Fruit fly (Drosophila melanogaster) whole organism, prepupa: ENCODE measurements around the gene PGRP-LD.

Source experiments
- Blimp-1 ChIP-seq: fragments of 200-800 bp; sonication (Bioruptor generic); optimal IDR thresholded peaks from 3 replicates; lab custom pipeline; 2017; ENCODE audit warnings: missing biosample characterization, missing genetic modification characterization, mild to moderate bottlenecking, moderate library complexity, missing genetic modification reagents
- CG10669 ChIP-seq: fragments of 200-800 bp; sonication (Bioruptor generic); optimal IDR thresholded peaks from 3 replicates; lab custom pipeline; 2018; ENCODE audit warnings: missing biosample characterization, mild to moderate bottlenecking, missing genetic modification characterization, moderate library complexity
- CG15336 ChIP-seq: fragments of 200-800 bp; sonication (Bioruptor generic); IDR thresholded peaks from 2 replicates; pipeline ENCODE4 v1.3.6; 2022; ENCODE audit warnings: missing biosample characterization, missing genetic modification characterization
- CG16779 ChIP-seq: fragments of 200-800 bp; sonication (Bioruptor generic); optimal IDR thresholded peaks from 3 replicates; lab custom pipeline; 2017; ENCODE audit warnings: missing biosample characterization, mild to moderate bottlenecking, missing genetic modification characterization
- CG3032 ChIP-seq: fragments of 200-800 bp; optimal IDR thresholded peaks from 2 replicates; lab custom pipeline; 2019; ENCODE audit warnings: missing biosample characterization, mild to moderate bottlenecking, missing genetic modification characterization, moderate library complexity
- CG32006 ChIP-seq: fragments of 200-800 bp; sonication (Bioruptor generic); optimal IDR thresholded peaks from 3 replicates; lab custom pipeline; 2017; ENCODE audit warnings: missing biosample characterization, mild to moderate bottlenecking, missing genetic modification characterization
- CG4318 ChIP-seq: fragments of 200-800 bp; sonication (Bioruptor generic); optimal IDR thresholded peaks from 3 replicates; lab custom pipeline; 2017; ENCODE audit warnings: missing biosample characterization, mild to moderate bottlenecking, missing genetic modification characterization
- CG6163 ChIP-seq: fragments of 200-800 bp; sonication (Bioruptor generic); IDR thresholded peaks from 3 replicates; pipeline ENCODE4 v1.3.6; 2022; ENCODE audit warnings: missing biosample characterization, missing genetic modification characterization
- CG6276 ChIP-seq: fragments of 200-800 bp; sonication (Bioruptor generic); optimal IDR thresholded peaks from 2 replicates; lab custom pipeline; 2017; ENCODE audit warnings: missing biosample characterization, mild to moderate bottlenecking, missing genetic modification characterization
- CG6808 ChIP-seq: fragments of 200-800 bp; sonication (Bioruptor generic); optimal IDR thresholded peaks from 3 replicates; lab custom pipeline; 2017; ENCODE audit warnings: missing biosample characterization, missing genetic modification characterization, mild to moderate bottlenecking, moderate library complexity, missing genetic modification reagents
- CG6854 ChIP-seq: fragments of 200-800 bp; sonication (Bioruptor generic); optimal IDR thresholded peaks from 2 replicates; lab custom pipeline; 2017; ENCODE audit warnings: missing biosample characterization, mild to moderate bottlenecking, missing genetic modification characterization
- CG7368 ChIP-seq: fragments of 200-800 bp; sonication (Bioruptor generic); optimal IDR thresholded peaks from 3 replicates; lab custom pipeline; 2016; ENCODE audit warnings: missing biosample characterization, missing genetic modification characterization
- CG8119 ChIP-seq: fragments of 200-800 bp; sonication (Bioruptor generic); IDR thresholded peaks from 3 replicates; pipeline ENCODE4 v1.3.6; 2022; ENCODE audit warnings: missing biosample characterization, missing genetic modification characterization
- CG8319 ChIP-seq: fragments of 200-800 bp; sonication (Bioruptor generic); optimal IDR thresholded peaks from 3 replicates; lab custom pipeline; 2016; ENCODE audit warnings: missing biosample characterization, missing genetic modification characterization
- CG8632 ChIP-seq: fragments of 200-800 bp; sonication (Bioruptor generic); optimal IDR thresholded peaks from 3 replicates; lab custom pipeline; 2016; ENCODE audit warnings: missing biosample characterization, missing genetic modification characterization
- CG9139 ChIP-seq: fragments of 200-800 bp; sonication (Bioruptor generic); optimal IDR thresholded peaks from 3 replicates; lab custom pipeline; 2017; ENCODE audit warnings: missing biosample characterization, mild to moderate bottlenecking, missing genetic modification characterization
- Eip75B ChIP-seq: fragments of 200-800 bp; sonication (Bioruptor generic); optimal IDR thresholded peaks from 3 replicates; lab custom pipeline; 2016; ENCODE audit warnings: missing biosample characterization, missing genetic modification characterization
- Eip78C ChIP-seq: fragments of 200-800 bp; sonication (Bioruptor generic); peaks from one replicate; lab custom pipeline; 2016; ENCODE audit warnings: missing biosample characterization, missing genetic modification characterization
- Eip93F ChIP-seq: fragments of 200-800 bp; sonication (Bioruptor generic); optimal IDR thresholded peaks from 2 replicates; lab custom pipeline; 2016; ENCODE audit warnings: missing biosample characterization, mild to moderate bottlenecking, missing genetic modification characterization
- Ets96B ChIP-seq: fragments of 200-800 bp; optimal IDR thresholded peaks from 2 replicates; lab custom pipeline; 2019; ENCODE audit warnings: missing biosample characterization, mild to moderate bottlenecking, missing genetic modification characterization, moderate library complexity
- Gug ChIP-seq: fragments of 200-800 bp; sonication (Bioruptor generic); IDR thresholded peaks from 2 replicates; pipeline ENCODE4 v1.3.6; 2022; ENCODE audit warnings: missing biosample characterization, missing genetic modification characterization
- Hr38 ChIP-seq: sonication (Bioruptor generic); optimal IDR thresholded peaks from 2 replicates; lab custom pipeline; 2016; ENCODE audit warnings: missing biosample characterization, missing genetic modification characterization
- Hr39 ChIP-seq: fragments of 200-800 bp; sonication (Bioruptor generic); optimal IDR thresholded peaks from 2 replicates; lab custom pipeline; 2016; ENCODE audit warnings: missing biosample characterization, missing genetic modification characterization
- Hr4 ChIP-seq: fragments of 200-800 bp; sonication (Bioruptor generic); optimal IDR thresholded peaks from 3 replicates; lab custom pipeline; 2016; ENCODE audit warnings: missing biosample characterization, missing genetic modification characterization
- Lpt ChIP-seq: fragments of 200-800 bp; sonication (Bioruptor generic); optimal IDR thresholded peaks from 3 replicates; lab custom pipeline; 2016; ENCODE audit warnings: missing biosample characterization, missing genetic modification characterization
- Met ChIP-seq: fragments of 200-800 bp; sonication (Bioruptor generic); optimal IDR thresholded peaks from 3 replicates; lab custom pipeline; 2016; ENCODE audit warnings: missing biosample characterization, missing genetic modification characterization
- OdsH ChIP-seq: fragments of 200-800 bp; sonication (Bioruptor generic); optimal IDR thresholded peaks from 3 replicates; lab custom pipeline; 2016; ENCODE audit warnings: missing biosample characterization, missing genetic modification characterization
- Sox102F ChIP-seq: fragments of 200-800 bp; sonication (Bioruptor generic); optimal IDR thresholded peaks from 2 replicates; lab custom pipeline; 2016; ENCODE audit warnings: missing biosample characterization, mild to moderate bottlenecking, missing genetic modification characterization
- Sox14 ChIP-seq: fragments of 200-800 bp; sonication (Bioruptor generic); optimal IDR thresholded peaks from 3 replicates; lab custom pipeline; 2016; ENCODE audit warnings: missing biosample characterization, missing genetic modification characterization
- Sox15 ChIP-seq: fragments of 200-800 bp; sonication (Bioruptor generic); optimal IDR thresholded peaks from 3 replicates; lab custom pipeline; 2016; ENCODE audit warnings: missing biosample characterization, missing genetic modification characterization
- acj6 ChIP-seq: fragments of 200-800 bp; sonication (Bioruptor generic); optimal IDR thresholded peaks from 3 replicates; lab custom pipeline; 2016; ENCODE audit warnings: missing biosample characterization, missing genetic modification characterization
- cyc ChIP-seq: fragments of 200-800 bp; sonication (Bioruptor generic); optimal IDR thresholded peaks from 3 replicates; lab custom pipeline; 2016; ENCODE audit warnings: missing biosample characterization, missing genetic modification characterization
- dac ChIP-seq: fragments of 200-800 bp; sonication (Bioruptor generic); optimal IDR thresholded peaks from 2 replicates; lab custom pipeline; 2017; ENCODE audit warnings: missing biosample characterization, mild to moderate bottlenecking, missing genetic modification characterization
- eg ChIP-seq: fragments of 200-800 bp; sonication (Bioruptor generic); IDR thresholded peaks from 3 replicates; pipeline ENCODE4 v1.3.6; 2022; ENCODE audit warnings: missing biosample characterization, missing genetic modification characterization
- esn ChIP-seq: fragments of 200-800 bp; sonication (Bioruptor generic); optimal IDR thresholded peaks from 2 replicates; lab custom pipeline; 2016; ENCODE audit warnings: missing biosample characterization, mild to moderate bottlenecking, missing genetic modification characterization, moderate library complexity
- fd59A ChIP-seq: fragments of 200-800 bp; sonication (Bioruptor generic); optimal IDR thresholded peaks from 2 replicates; lab custom pipeline; 2017; ENCODE audit warnings: missing biosample characterization, mild to moderate bottlenecking, missing genetic modification characterization, missing genetic modification reagents
- fd85E ChIP-seq: fragments of 200-800 bp; sonication (Bioruptor generic); optimal IDR thresholded peaks from 3 replicates; lab custom pipeline; 2016; ENCODE audit warnings: missing biosample characterization, missing genetic modification characterization
- fkh ChIP-seq: fragments of 200-800 bp; sonication (Bioruptor generic); optimal IDR thresholded peaks from 3 replicates; lab custom pipeline; 2017; ENCODE audit warnings: missing biosample characterization, mild to moderate bottlenecking, missing genetic modification characterization, moderate library complexity
- lz ChIP-seq: fragments of 200-800 bp; sonication (Bioruptor generic); optimal IDR thresholded peaks from 3 replicates; lab custom pipeline; 2016; ENCODE audit warnings: missing biosample characterization, missing genetic modification characterization
- net ChIP-seq: fragments of 200-800 bp; sonication (Bioruptor generic); optimal IDR thresholded peaks from 3 replicates; lab custom pipeline; 2016; ENCODE audit warnings: missing biosample characterization, missing genetic modification characterization
- pdm3 ChIP-seq: fragments of 200-800 bp; sonication (Bioruptor generic); optimal IDR thresholded peaks from 3 replicates; lab custom pipeline; 2016; ENCODE audit warnings: missing biosample characterization, missing genetic modification characterization
- spab ChIP-seq: fragments of 200-800 bp; sonication (Bioruptor generic); optimal IDR thresholded peaks from 2 replicates; lab custom pipeline; 2017; ENCODE audit warnings: missing biosample characterization, mild to moderate bottlenecking, missing genetic modification characterization, missing genetic modification reagents
- ss ChIP-seq, 2 experiments: fragments of 200-800 bp; sonication (Bioruptor generic); optimal IDR thresholded peaks; 2 replicates in 1 of 2; 3 replicates in 1 of 2; lab custom pipeline; 2017 to 2018; ENCODE audit warnings: mild to moderate bottlenecking in 2 of 2, missing biosample characterization in 2 of 2, missing genetic modification characterization in 2 of 2, moderate library complexity in 1 of 2
- svp ChIP-seq: fragments of 200-800 bp; sonication (Bioruptor generic); peaks from one replicate; lab custom pipeline; 2016; ENCODE audit warnings: missing biosample characterization, missing genetic modification characterization
- topi ChIP-seq: fragments of 200-800 bp; sonication (Bioruptor generic); optimal IDR thresholded peaks from 3 replicates; lab custom pipeline; 2016; ENCODE audit warnings: missing biosample characterization, missing genetic modification characterization
- vri ChIP-seq: fragments of 200-800 bp; sonication (Bioruptor generic); optimal IDR thresholded peaks from 3 replicates; lab custom pipeline; 2016; ENCODE audit warnings: missing biosample characterization, mild to moderate bottlenecking, missing genetic modification characterization

PGRP-LD gene

dm6 chr3L:5752903-5753604 lies 26.8 kb upstream of the PGRP-LD start, which contains the start of gene Usp47 (continued):
- TF ChIP-seq Eip93F (GFP tag; lab: Kevin White, UChicago) (no peak), Eip75B (GFP tag; lab: Kevin White, UChicago) (no peak), CG16779 (tag; lab: Kevin White, UChicago) (no peak), OdsH (GFP tag; lab: Kevin White, UChicago) (no peak), CG15336 (GFP tag; lab: Robert Waterston, UW) (no peak), Hr39 (GFP tag; lab: Kevin White, UChicago) (no peak), CG6808 (peak; percentile 38), dac (GFP tag; lab: Kevin White, UChicago) (no peak), CG10669 (GFP tag; lab: Kevin White, UChicago) (no peak), CG6163 (GFP tag; lab: Robert Waterston, UW) (no peak), ss (GFP tag; optimal IDR thresholded peaks at IDR 0.05; lab: Kevin White, UChicago) (peak; percentile 43 to 53), Hr4 (GFP tag; lab: Kevin White, UChicago) (no peak), Sox14 (peak; percentile 26), CG3032 (tag; lab: Kevin White, UChicago) (no peak), Hr38 (GFP tag; lab: Kevin White, UChicago) (no peak), cyc (GFP tag; lab: Kevin White, UChicago) (no peak), Met (no peak), fd85E (no peak), pdm3 (GFP tag; lab: Kevin White, UChicago) (no peak), CG6276 (GFP tag; lab: Kevin White, UChicago) (no peak), Blimp-1 (no peak), CG4318 (GFP tag; lab: Kevin White, UChicago) (no peak), net (GFP tag; lab: Kevin White, UChicago) (peak; percentile 27), Sox15 (GFP tag; lab: Kevin White, UChicago) (no peak), fkh (GFP tag; lab: Kevin White, UChicago) (no peak), lz (GFP tag; lab: Kevin White, UChicago) (no peak), CG32006 (GFP tag; lab: Kevin White, UChicago) (no peak), CG7368 (no peak), Eip78C (peak; percentile 54), esn (GFP tag; lab: Kevin White, UChicago) (no peak)

dm6 chr3L:5753605-5754365 lies 26.1 kb upstream of the PGRP-LD start:
- TF ChIP-seq cyc (GFP tag; lab: Kevin White, UChicago): no peak
- TF ChIP-seq Blimp-1: no peak
- TF ChIP-seq CG8632: no peak
- TF ChIP-seq vri (GFP tag; lab: Kevin White, UChicago): peak; percentile 94
- no peak for TF ChIP-seq topi (GFP tag; lab: Kevin White, UChicago)
- TF ChIP-seq CG6276 (GFP tag; lab: Kevin White, UChicago): no peak
- TF ChIP-seq Sox102F (GFP tag; lab: Kevin White, UChicago): no peak
- no peak for TF ChIP-seq Eip75B (GFP tag; lab: Kevin White, UChicago)
- no peak for TF ChIP-seq CG8119 (GFP tag; lab: Robert Waterston, UW)
- TF ChIP-seq CG6163 (GFP tag; lab: Robert Waterston, UW): no peak
- no peak for TF ChIP-seq svp (GFP tag; lab: Kevin White, UChicago)
- no peak for TF ChIP-seq CG8319 (GFP tag; lab: Kevin White, UChicago)
- no peak for TF ChIP-seq CG9139 (GFP tag; lab: Kevin White, UChicago)
- no peak for TF ChIP-seq Sox14
- TF ChIP-seq lz (GFP tag; lab: Kevin White, UChicago): no peak
- TF ChIP-seq fd59A (GFP tag; lab: Kevin White, UChicago): no peak
- TF ChIP-seq OdsH (GFP tag; lab: Kevin White, UChicago): no peak
- TF ChIP-seq eg (GFP tag; lab: Robert Waterston, UW): peak; percentile 23; the same call in 1 of the 3 replicates
- TF ChIP-seq Sox15 (GFP tag; lab: Kevin White, UChicago): no peak
- TF ChIP-seq CG10669 (GFP tag; lab: Kevin White, UChicago): no peak
- no peak for TF ChIP-seq acj6 (GFP tag; lab: Kevin White, UChicago)
- TF ChIP-seq Gug (GFP tag; lab: Robert Waterston, UW): 0 out of 2 replicates have a peak, but pooled peaks have one; percentile 7
- TF ChIP-seq CG4318 (GFP tag; lab: Kevin White, UChicago): no peak
- TF ChIP-seq pdm3 (GFP tag; lab: Kevin White, UChicago): no peak
- no peak for TF ChIP-seq CG32006 (GFP tag; lab: Kevin White, UChicago)
- TF ChIP-seq Lpt: peak; percentile 3
- TF ChIP-seq CG6854 (GFP tag; lab: Kevin White, UChicago): no peak
- TF ChIP-seq fd85E: no peak
- TF ChIP-seq Eip78C: peak; percentile 43
- no peak for TF ChIP-seq Ets96B (tag; lab: Kevin White, UChicago)
- no peak for TF ChIP-seq spab (GFP tag; lab: Kevin White, UChicago)
- no peak for TF ChIP-seq Eip93F (GFP tag; lab: Kevin White, UChicago)
- no peak for TF ChIP-seq Met
